Fruit fly (Drosophila melanogaster): ENCODE data around the gene CG11563.

The CG11563 gene

DNA sequence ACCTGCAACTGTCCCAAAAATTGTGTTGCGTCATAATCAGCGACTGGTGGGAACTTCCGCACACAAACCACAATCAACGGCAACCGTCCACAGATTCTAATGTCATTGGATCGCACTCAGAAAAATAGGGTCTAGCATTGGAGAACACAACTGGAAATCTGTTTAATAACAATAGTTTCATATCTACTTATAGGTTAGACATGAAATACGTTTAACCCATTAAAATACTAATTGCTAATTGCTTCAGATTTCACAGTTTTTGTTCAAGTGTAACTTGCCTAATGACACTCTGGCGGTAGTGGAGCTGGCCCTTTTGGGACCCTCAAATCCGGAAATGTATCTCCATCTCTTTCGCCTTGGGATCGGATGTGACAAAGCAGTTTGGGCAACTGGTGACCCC, 40.2 kb upstream of the CG11563 start (continued):
- TF ChIP-seq NfI (GFP tag; optimal IDR thresholded peaks at IDR 0.05) (no peak), CG12104 (GFP tag; optimal IDR thresholded peaks at IDR 0.05) (no peak), zen2 (GFP tag; IDR thresholded peaks at IDR 0.05; ENCODE audit: partially characterized antibody) (no peak), CG10979 (tag; optimal IDR thresholded peaks at IDR 0.05) (peak; percentile 33), YL-1 (GFP tag; optimal IDR thresholded peaks at IDR 0.05) (no peak), hth (optimal IDR thresholded peaks at IDR 0.05) (no peak), CG34422 (GFP tag; IDR thresholded peaks at IDR 0.05) (no peak), Fer1 (GFP tag; optimal IDR thresholded peaks at IDR 0.05) (no peak), CG34224 (GFP tag; IDR thresholded peaks at IDR 0.05; ENCODE audit: partially characterized antibody) (no peak), Oli (tag; optimal IDR thresholded peaks at IDR 0.05) (no peak), Oaz (GFP tag; IDR thresholded peaks at IDR 0.05) (no peak), Doc2 (GFP tag; IDR thresholded peaks at IDR 0.05) (no peak), ranshi (GFP tag; IDR thresholded peaks at IDR 0.05) (no peak), otp (GFP tag; IDR thresholded peaks at IDR 0.05) (0 out of 3 replicates have a peak, but pooled peaks have one; percentile 51), CG7357 (GFP tag; IDR thresholded peaks at IDR 0.05) (peak; percentile 18; the same call in 1 of the 3 replicates), CG6683 (GFP tag; optimal IDR thresholded peaks at IDR 0.05) (no peak), CG17802 (tag; optimal IDR thresholded peaks at IDR 0.05) (no peak), cato (GFP tag; optimal IDR thresholded peaks at IDR 0.05; ENCODE audit: borderline replicate concordance) (no peak), Atf6 (GFP tag; IDR thresholded peaks at IDR 0.05) (no peak), eyg (GFP tag; optimal IDR thresholded peaks at IDR 0.05) (no peak), Dll (GFP tag; IDR thresholded peaks at IDR 0.05; ENCODE audit: partially characterized antibody) (no peak), CG1792 (GFP tag; optimal IDR thresholded peaks at IDR 0.05) (no peak), Nf-YA (GFP tag; IDR thresholded peaks at IDR 0.05) (no peak), slou (GFP tag; optimal IDR thresholded peaks at IDR 0.05) (no peak), Chrac-16 (GFP tag; optimal IDR thresholded peaks at IDR 0.05) (no peak), org-1 (GFP tag; optimal IDR thresholded peaks at IDR 0.05) (no peak), CG7745 (tag; optimal IDR thresholded peaks at IDR 0.05) (no peak), CG17385 (GFP tag; optimal IDR thresholded peaks at IDR 0.05) (no peak), CG2678 (tag; optimal IDR thresholded peaks at IDR 0.05) (no peak), CG7271 (tag; optimal IDR thresholded peaks at IDR 0.05) (no peak), tup (GFP tag; optimal IDR thresholded peaks at IDR 0.05) (no peak), CG31224 (GFP tag; IDR thresholded peaks at IDR 0.05) (no peak), CG9437 (GFP tag; optimal IDR thresholded peaks at IDR 0.05) (no peak), slbo (GFP tag; IDR thresholded peaks at IDR 0.05) (no peak), CG7928 (GFP tag; optimal IDR thresholded peaks at IDR 0.05) (no peak), mam (GFP tag; optimal IDR thresholded peaks at IDR 0.05) (no peak), CG42726 (GFP tag; IDR thresholded peaks at IDR 0.05; ENCODE audit: partially characterized antibody) (no peak), CG1603 (tag; optimal IDR thresholded peaks at IDR 0.05) (peak; percentile 69), CG9876 (GFP tag; optimal IDR thresholded peaks at IDR 0.05) (no peak), CG9932 (GFP tag; IDR thresholded peaks at IDR 0.05) (no peak), oc (tag; optimal IDR thresholded peaks at IDR 0.05) (no peak), CG10267 (tag; optimal IDR thresholded peaks at IDR 0.05) (no peak), Taf1 (GFP tag; IDR thresholded peaks at IDR 0.05) (no peak), CG12071 (GFP tag; optimal IDR thresholded peaks at IDR 0.05) (no peak), Ets97D (GFP tag; optimal IDR thresholded peaks at IDR 0.05) (no peak), Fer2 (tag; optimal IDR thresholded peaks at IDR 0.05) (no peak), MESR4 (GFP tag; optimal IDR thresholded peaks at IDR 0.05) (no peak), CG13894 (tag; optimal IDR thresholded peaks at IDR 0.05) (no peak), hbn (GFP tag; IDR thresholded peaks at IDR 0.05; ENCODE audit: partially characterized antibody) (no peak), Ets65A (GFP tag) (peak; percentile 54), CG3995 (GFP tag; optimal IDR thresholded peaks at IDR 0.05) (no peak), CG13424 (tag; optimal IDR thresholded peaks at IDR 0.05) (no peak)
